Worm (Caenorhabditis elegans) whole organism, L1 larva: ENCODE data around the gene F42A6.1.
A peak's percentile ranks its signal among the peaks of the same experiment; 100 is the strongest.

Experiments
- F16B12.6 ChIP-seq: fragments of 150-350 bp; optimal IDR thresholded peaks from 2 replicates; lab custom pipeline; 2014; ENCODE audit warnings: missing biosample characterization, missing genetic modification characterization
- Y116A8C.19 ChIP-seq: sonication (generic microtip); optimal IDR thresholded peaks from 2 replicates; lab custom pipeline; 2016; ENCODE audit warnings: missing compliant biosample characterization, missing genetic modification characterization, borderline replicate concordance
- aha-1 ChIP-seq: fragments of 150-350 bp; optimal IDR thresholded peaks from 2 replicates; lab custom pipeline; 2014; ENCODE audit warnings: missing biosample characterization, missing genetic modification characterization
- aly-2 ChIP-seq: fragments of 150-350 bp; optimal IDR thresholded peaks from 2 replicates; lab custom pipeline; 2014; ENCODE audit warnings: missing biosample characterization, missing genetic modification characterization
- ama-1 ChIP-seq: fragments of 150-350 bp; optimal IDR thresholded peaks from 2 replicates; lab custom pipeline; 2014
- blmp-1 ChIP-seq: fragments of 150-350 bp; optimal IDR thresholded peaks from 2 replicates; lab custom pipeline; 2014; ENCODE audit warnings: missing biosample characterization, missing genetic modification characterization
- ceh-63 ChIP-seq: fragments of 200-800 bp; sonication (Bioruptor generic); optimal IDR thresholded peaks from 2 replicates; lab custom pipeline; 2018; ENCODE audit warnings: mild to moderate bottlenecking, missing genetic modification characterization, missing compliant biosample characterization
- ceh-8 ChIP-seq: fragments of 200-800 bp; sonication (Bioruptor generic); optimal IDR thresholded peaks from 2 replicates; lab custom pipeline; 2018; ENCODE audit warnings: mild to moderate bottlenecking, missing genetic modification characterization, moderate library complexity, missing compliant biosample characterization
- ceh-82 ChIP-seq, 3 experiments: fragments of 150-350 bp in 1 of 3; sonication (generic microtip) in 2 of 3; optimal IDR thresholded peaks; 2 replicates each; lab custom pipeline; 2014 to 2017; ENCODE audit warnings: missing biosample characterization in 3 of 3, missing genetic modification characterization in 3 of 3
- ceh-88 ChIP-seq: fragments of 200-800 bp; sonication (Bioruptor generic); IDR thresholded peaks from 2 replicates; pipeline ENCODE4 v1.3.6; 2022; ENCODE audit warnings: missing genetic modification characterization, missing compliant biosample characterization
- dpl-1 ChIP-seq, 3 experiments: fragments of 150-350 bp in 2 of 3; sonication (generic microtip) in 1 of 3; optimal IDR thresholded peaks; 2 replicates each; lab custom pipeline; 2014 to 2017; ENCODE audit warnings: missing biosample characterization in 3 of 3, missing genetic modification characterization in 3 of 3, missing genetic modification reagents in 3 of 3
- dsc-1 ChIP-seq: sonication (generic microtip); optimal IDR thresholded peaks from 2 replicates; lab custom pipeline; 2016; ENCODE audit warnings: mild to moderate bottlenecking, missing genetic modification characterization, missing compliant biosample characterization
- efl-1 ChIP-seq, 4 experiments: fragments of 150-350 bp; optimal IDR thresholded peaks in 3 of 4; peaks in 1 of 4; 1 replicate in 1 of 4; 2 replicates in 3 of 4; lab custom pipeline; 2014; ENCODE audit warnings: missing biosample characterization in 2 of 4, missing genetic modification characterization in 2 of 4, missing genetic modification reagents in 2 of 4
- egl-13 ChIP-seq: sonication (generic microtip); optimal IDR thresholded peaks from 2 replicates; lab custom pipeline; 2016; ENCODE audit warnings: missing genotype, missing genetic modification reagents, missing genetic modification characterization, missing compliant biosample characterization
- egl-27 ChIP-seq, 2 experiments: fragments of 150-350 bp in 1 of 2; sonication (generic microtip); optimal IDR thresholded peaks; 3 replicates each; lab custom pipeline; 2017 to 2018; ENCODE audit warnings: missing biosample characterization in 2 of 2, missing genetic modification characterization in 2 of 2, missing genetic modification reagents in 2 of 2
- elt-2 ChIP-seq: sonication (generic microtip); optimal IDR thresholded peaks from 2 replicates; lab custom pipeline; 2016; ENCODE audit warnings: missing genetic modification characterization, mild to moderate bottlenecking, inconsistent platforms, missing compliant biosample characterization, missing genetic modification reagents
- fkh-10 ChIP-seq: sonication (generic microtip); optimal IDR thresholded peaks from 2 replicates; lab custom pipeline; 2017; ENCODE audit warnings: missing biosample characterization, missing genetic modification reagents, missing genetic modification characterization
- fkh-8 ChIP-seq: sonication (generic microtip); optimal IDR thresholded peaks from 2 replicates; lab custom pipeline; 2016; ENCODE audit warnings: mild to moderate bottlenecking, missing genetic modification characterization, missing compliant biosample characterization
- fos-1 ChIP-seq: fragments of 150-350 bp; optimal IDR thresholded peaks from 2 replicates; lab custom pipeline; 2014; ENCODE audit warnings: missing biosample characterization, missing genetic modification characterization
- hpl-2 ChIP-seq: fragments of 150-350 bp; optimal IDR thresholded peaks from 2 replicates; lab custom pipeline; 2014; ENCODE audit warnings: missing biosample characterization, missing genetic modification reagents, missing genetic modification characterization
- jun-1 ChIP-seq: fragments of 150-350 bp; optimal IDR thresholded peaks from 2 replicates; lab custom pipeline; 2014; ENCODE audit warnings: missing biosample characterization, missing genetic modification reagents, missing genetic modification characterization
- lin-13 ChIP-seq: fragments of 150-350 bp; optimal IDR thresholded peaks from 2 replicates; lab custom pipeline; 2014; ENCODE audit warnings: missing biosample characterization, missing genetic modification reagents, missing genetic modification characterization
- lin-14 ChIP-seq: fragments of 200-800 bp; sonication (Bioruptor generic); optimal IDR thresholded peaks from 2 replicates; lab custom pipeline; 2018; ENCODE audit warnings: mild to moderate bottlenecking, missing genetic modification characterization, moderate library complexity, missing compliant biosample characterization
- lin-35 ChIP-seq, 2 experiments: fragments of 150-350 bp; optimal IDR thresholded peaks; 2 replicates each; lab custom pipeline; 2014; ENCODE audit warnings: missing biosample characterization in 2 of 2, missing genetic modification characterization in 2 of 2, missing genetic modification reagents in 2 of 2
- lir-3 ChIP-seq: sonication (generic microtip); optimal IDR thresholded peaks from 2 replicates; lab custom pipeline; 2016; ENCODE audit warnings: mild to moderate bottlenecking, missing genetic modification characterization, moderate library complexity, missing compliant biosample characterization; ENCODE audit not compliant: poor library complexity
- lsy-2 ChIP-seq, 2 experiments: fragments of 150-350 bp; optimal IDR thresholded peaks; 2 replicates each; lab custom pipeline; 2014; ENCODE audit warnings: missing biosample characterization in 2 of 2, missing genetic modification characterization in 2 of 2
- mdl-1 ChIP-seq, 2 experiments: fragments of 150-350 bp; optimal IDR thresholded peaks; 2 replicates each; lab custom pipeline; 2014 to 2017; ENCODE audit warnings: missing biosample characterization in 2 of 2, missing genetic modification characterization in 2 of 2, inconsistent platforms in 1 of 2
- nhr-19 ChIP-seq: fragments of 200-800 bp; sonication (Bioruptor generic); conservative IDR thresholded peaks from 2 replicates; pipeline ENCODE4 v1.3.6; 2022; ENCODE audit warnings: missing genetic modification characterization, missing compliant biosample characterization
- nhr-71 ChIP-seq: sonication (generic microtip); optimal IDR thresholded peaks from 2 replicates; lab custom pipeline; 2016; ENCODE audit warnings: mild to moderate bottlenecking, missing genetic modification characterization, moderate library complexity, missing compliant biosample characterization
- nhr-85 ChIP-seq: sonication (generic microtip); peaks from one replicate; lab custom pipeline; 2016; ENCODE audit warnings: missing genetic modification characterization, inconsistent platforms, missing compliant biosample characterization
- rnt-1 ChIP-seq: sonication (generic microtip); optimal IDR thresholded peaks from 2 replicates; lab custom pipeline; 2016; ENCODE audit warnings: mild to moderate bottlenecking, missing genetic modification characterization, moderate library complexity, missing compliant biosample characterization
- snpc-4 ChIP-seq: fragments of 150-350 bp; optimal IDR thresholded peaks from 2 replicates; lab custom pipeline; 2014; ENCODE audit warnings: missing biosample characterization, missing genetic modification characterization
- snu-23 ChIP-seq: sonication (generic microtip); optimal IDR thresholded peaks from 2 replicates; lab custom pipeline; 2016; ENCODE audit warnings: missing genetic modification characterization, missing compliant biosample characterization
- sox-4 ChIP-seq: sonication (generic microtip); optimal IDR thresholded peaks from 2 replicates; lab custom pipeline; 2016; ENCODE audit warnings: missing genetic modification characterization, missing compliant biosample characterization
- sptf-1 ChIP-seq: fragments of 150-350 bp; optimal IDR thresholded peaks from 2 replicates; lab custom pipeline; 2014; ENCODE audit warnings: missing biosample characterization, missing genetic modification characterization
- swsn-7 ChIP-seq: sonication (generic microtip); optimal IDR thresholded peaks from 2 replicates; lab custom pipeline; 2016; ENCODE audit warnings: missing genetic modification characterization, missing compliant biosample characterization
- unc-98 ChIP-seq: fragments of 200-800 bp; sonication (Bioruptor generic); IDR thresholded peaks from 2 replicates; pipeline ENCODE4 v1.3.6; 2022; ENCODE audit warnings: missing genetic modification characterization, missing compliant biosample characterization
- zag-1 ChIP-seq: fragments of 150-350 bp; optimal IDR thresholded peaks from 2 replicates; lab custom pipeline; 2014; ENCODE audit warnings: missing biosample characterization, missing genetic modification characterization

F42A6.1 gene

ce11 chrIV:3348334-3348733 is 6.5 kb upstream of the F42A6.1 start:
- TF ChIP-seq lin-14 (GFP tag; lab: Kevin White, UChicago) (peak; percentile 1), efl-1 (optimal IDR thresholded peaks at IDR 0.05; lab: Kevin White, UChicago) (no peak), efl-1 (GFP tag; optimal IDR thresholded peaks at IDR 0.05 in 1 of 2; lab: Kevin White, UChicago) (peak in 1 of 2 experiments; percentile 41), dpl-1 (GFP tag; optimal IDR thresholded peaks at IDR 0.05; lab: Kevin White, UChicago) (no peak), ceh-8 (GFP tag; lab: Kevin White, UChicago) (peak; percentile 83)

ce11 chrIV:3349977-3350580 is 4.8 kb upstream of the F42A6.1 start, which contains the start of gene elks-1:
TSS of gene elks-1 (minus strand) at chrIV:3350027.
- TF ChIP-seq ama-1 (no peak), elt-2 (no peak), fkh-10 (no peak), rnt-1 (no peak), snu-23 (no peak), lsy-2 (tag; optimal IDR thresholded peaks at IDR 0.05; lab: Kevin White, UChicago) (peak in 1 of 2 experiments; percentile 21), lin-14 (GFP tag; lab: Kevin White, UChicago) (peak; percentile 19), blmp-1 (tag; lab: Kevin White, UChicago) (peak; percentile 7), mdl-1 (tag; optimal IDR thresholded peaks at IDR 0.05; lab: Kevin White, UChicago) (no peak), ceh-82 (tag; optimal IDR thresholded peaks at IDR 0.05; lab: Kevin White, UChicago) (peak in 1 of 3 experiments; percentile 32), egl-27 (tag; optimal IDR thresholded peaks at IDR 0.05; lab: Kevin White, UChicago) (no peak), efl-1 (optimal IDR thresholded peaks at IDR 0.05; lab: Kevin White, UChicago) (peak; percentile 42 to 57), efl-1 (GFP tag; optimal IDR thresholded peaks at IDR 0.05 in 1 of 2; lab: Kevin White, UChicago) (peak in 1 of 2 experiments; percentile 75), swsn-7 (no peak)

- TF ChIP-seq mdl-1 (tag; optimal IDR thresholded peaks at IDR 0.05; lab: Kevin White, UChicago): no peak
- no peak for TF ChIP-seq nhr-71 (tag; lab: Kevin White, UChicago)
- TF ChIP-seq egl-13 (tag; lab: Kevin White, UChicago): no peak
- no peak for TF ChIP-seq fkh-8 (tag; lab: Kevin White, UChicago)
- TF ChIP-seq lin-13 (GFP tag; lab: Kevin White, UChicago): no peak
- TF ChIP-seq jun-1 (tag; lab: Kevin White, UChicago): no peak
- no peak for TF ChIP-seq ceh-63
- TF ChIP-seq aly-2 (tag; lab: Kevin White, UChicago): no peak
- no peak for TF ChIP-seq nhr-19 (GFP tag; lab: Robert Waterston, UW)
- no peak for TF ChIP-seq swsn-7
- TF ChIP-seq zag-1 (tag; lab: Kevin White, UChicago): no peak
- TF ChIP-seq unc-98 (GFP tag; lab: Robert Waterston, UW): no peak
- TF ChIP-seq elt-2: no peak
- no peak for TF ChIP-seq lir-3 (tag; lab: Kevin White, UChicago)
- no peak for TF ChIP-seq F16B12.6 (tag; lab: Kevin White, UChicago)
- peak; percentile 90 for TF ChIP-seq blmp-1 (tag; lab: Kevin White, UChicago)
- TF ChIP-seq lsy-2 (tag; optimal IDR thresholded peaks at IDR 0.05; lab: Kevin White, UChicago): no peak
- TF ChIP-seq ceh-82 (tag; optimal IDR thresholded peaks at IDR 0.05; lab: Kevin White, UChicago): peak in 1 of 3 experiments; percentile 16
- TF ChIP-seq ceh-88 (GFP tag; lab: Robert Waterston, UW): no peak
- no peak for TF ChIP-seq dsc-1
- no peak for TF ChIP-seq lin-35 (GFP tag; optimal IDR thresholded peaks at IDR 0.05; lab: Kevin White, UChicago)
- peak; percentile 55 for TF ChIP-seq nhr-85 (tag; lab: Kevin White, UChicago)
- no peak for TF ChIP-seq hpl-2
- no peak for TF ChIP-seq snpc-4
- TF ChIP-seq sox-4 (tag; lab: Kevin White, UChicago): no peak
- TF ChIP-seq lin-14 (GFP tag; lab: Kevin White, UChicago): peak; percentile 28
- TF ChIP-seq aha-1 (tag; lab: Kevin White, UChicago): no peak
- no peak for TF ChIP-seq sptf-1 (tag; lab: Kevin White, UChicago)
- TF ChIP-seq Y116A8C.19 (tag; lab: Kevin White, UChicago): no peak
- no peak for TF ChIP-seq fos-1 (tag; lab: Kevin White, UChicago)
- TF ChIP-seq, all 84 proteins: peak for 4
Observed at ce11 chrIV:3352019-3352418, 2.8 kb upstream of the F42A6.1 start.
